Fruit fly (Drosophila melanogaster): ENCODE results near the gene CG8028.
A peak's percentile ranks its signal among the peaks of the same experiment; 100 is the strongest.

The CG8028 gene

dm6 chrX:19247200-19248052 lies 32.7 kb downstream of the CG8028 start, which contains the start of gene CG7992 (continued):
- TF ChIP-seq insv (GFP tag; optimal IDR thresholded peaks at IDR 0.05) (no peak), Optix (GFP tag; IDR thresholded peaks at IDR 0.05) (no peak), stc (GFP tag; IDR thresholded peaks at IDR 0.05) (0 out of 2 replicates have a peak, but pooled peaks have one; percentile 13), CG12769 (tag; optimal IDR thresholded peaks at IDR 0.05) (no peak), odd (GFP tag; optimal IDR thresholded peaks at IDR 0.05) (peak; percentile 47), Bdp1 (GFP tag; optimal IDR thresholded peaks at IDR 0.05) (peak; percentile 23), exex (tag; optimal IDR thresholded peaks at IDR 0.05) (peak; percentile 99), Trl (optimal IDR thresholded peaks at IDR 0.05) (no peak), Trl (GFP tag; optimal IDR thresholded peaks at IDR 0.05) (peak; percentile 52), disco-r (GFP tag; optimal IDR thresholded peaks at IDR 0.05) (no peak), CG17328 (GFP tag; IDR thresholded peaks at IDR 0.05) (no peak), fd102C (GFP tag; optimal IDR thresholded peaks at IDR 0.05) (no peak), oc (tag; optimal IDR thresholded peaks at IDR 0.05) (no peak), HLHmδ (GFP tag; optimal IDR thresholded peaks at IDR 0.05) (no peak), Dek (tag; optimal IDR thresholded peaks at IDR 0.05) (peak; percentile 53), CG7987 (GFP tag; optimal IDR thresholded peaks at IDR 0.05) (no peak), CG1647 (GFP tag; optimal IDR thresholded peaks at IDR 0.05) (peak; percentile 10), CG10274 (GFP tag; optimal IDR thresholded peaks at IDR 0.05) (peak; percentile 21), dysf (GFP tag; IDR thresholded peaks at IDR 0.05) (peak; percentile 70), Sox102F (GFP tag; optimal IDR thresholded peaks at IDR 0.05) (peak; percentile 58), sim (GFP tag; IDR thresholded peaks at IDR 0.05) (no peak), CG15479 (GFP tag; optimal IDR thresholded peaks at IDR 0.05) (peak; percentile 40), D (optimal IDR thresholded peaks at IDR 0.05) (no peak), D (GFP tag; optimal IDR thresholded peaks at IDR 0.05) (no peak), Aef1 (GFP tag; IDR thresholded peaks at IDR 0.05) (peak; percentile 48; the same call in 2 of the 3 replicates), CG17359 (tag; optimal IDR thresholded peaks at IDR 0.05) (peak; percentile 47), CG34376 (GFP tag; optimal IDR thresholded peaks at IDR 0.05) (peak; percentile 97), Poxn (GFP tag; IDR thresholded peaks at IDR 0.05) (no peak), CG30431 (GFP tag; optimal IDR thresholded peaks at IDR 0.05) (no peak), kah (GFP tag; optimal IDR thresholded peaks at IDR 0.05) (no peak), esg (GFP tag; conservative IDR thresholded peaks at IDR 0.05) (no peak; the same call in 1 of the 2 replicates), tna (GFP tag; IDR thresholded peaks at IDR 0.05; ENCODE audit: partially characterized antibody) (no peak), Myb (GFP tag; optimal IDR thresholded peaks at IDR 0.05) (peak; percentile 52), BtbVII (GFP tag; optimal IDR thresholded peaks at IDR 0.05) (peak; percentile 72), tup (GFP tag; optimal IDR thresholded peaks at IDR 0.05) (peak; percentile 19), row (GFP tag; IDR thresholded peaks at IDR 0.05) (peak; percentile 81), grn (GFP tag; optimal IDR thresholded peaks at IDR 0.05) (peak; percentile 89), CG6689 (GFP tag; IDR thresholded peaks at IDR 0.05) (peak; percentile 63), Lhr (GFP tag; optimal IDR thresholded peaks at IDR 0.05) (no peak), sc (optimal IDR thresholded peaks at IDR 0.05) (no peak), sc (GFP tag; optimal IDR thresholded peaks at IDR 0.05) (no peak), CG13287 (GFP tag; IDR thresholded peaks at IDR 0.05; ENCODE audit: partially characterized antibody) (no peak), fd96Cb (tag; optimal IDR thresholded peaks at IDR 0.05) (peak; percentile 45), CG2678 (tag; optimal IDR thresholded peaks at IDR 0.05) (peak; percentile 83), crol (GFP tag; IDR thresholded peaks at IDR 0.05) (no peak), CG11093 (GFP tag; IDR thresholded peaks at IDR 0.05) (no peak), Hr78 (GFP tag; optimal IDR thresholded peaks at IDR 0.05) (peak in 1 of 2 experiments; percentile 32), fru (optimal IDR thresholded peaks at IDR 0.05) (no peak), Antp (GFP tag; optimal IDR thresholded peaks at IDR 0.05) (peak; percentile 45), CG16815 (GFP tag; optimal IDR thresholded peaks at IDR 0.05) (peak; percentile 36)
